Fruit fly (Drosophila melanogaster) whole organism, embryonic: ENCODE results near the gene Naa20A.

Source experiments
- Asciz ChIP-seq: fragments of 200-800 bp; sonication (Bioruptor generic); optimal IDR thresholded peaks from 2 replicates; lab custom pipeline; 2017; ENCODE audit warnings: missing biosample characterization, mild to moderate bottlenecking, missing genetic modification characterization, missing genetic modification reagents
- CG10274 ChIP-seq: fragments of 200-800 bp; sonication (Bioruptor generic); optimal IDR thresholded peaks from 3 replicates; lab custom pipeline; 2017; ENCODE audit warnings: missing biosample characterization, mild to moderate bottlenecking, missing genetic modification characterization
- CG10654 ChIP-seq: fragments of 200-800 bp; sonication (Bioruptor generic); optimal IDR thresholded peaks from 2 replicates; lab custom pipeline; 2016; ENCODE audit warnings: missing biosample characterization, missing genetic modification characterization
- CG10979 ChIP-seq: fragments of 200-800 bp; sonication (Bioruptor generic); optimal IDR thresholded peaks from 2 replicates; lab custom pipeline; 2018; ENCODE audit warnings: missing biosample characterization, mild to moderate bottlenecking, missing genetic modification characterization, moderate library complexity
- CG11723 ChIP-seq: fragments of 200-800 bp; sonication (Bioruptor generic); optimal IDR thresholded peaks from 2 replicates; lab custom pipeline; 2017; ENCODE audit warnings: missing biosample characterization, mild to moderate bottlenecking, missing genetic modification characterization
- CG12071 ChIP-seq: fragments of 200-800 bp; sonication (Bioruptor generic); optimal IDR thresholded peaks from 3 replicates; lab custom pipeline; 2018; ENCODE audit warnings: missing biosample characterization, mild to moderate bottlenecking, missing genetic modification characterization
- CG12155 ChIP-seq: fragments of 200-800 bp; sonication (Bioruptor generic); optimal IDR thresholded peaks from 3 replicates; lab custom pipeline; 2016; ENCODE audit warnings: missing biosample characterization, missing genetic modification characterization
- CG12744 ChIP-seq: fragments of 200-800 bp; sonication (Bioruptor generic); optimal IDR thresholded peaks from 2 replicates; lab custom pipeline; 2016; ENCODE audit warnings: missing biosample characterization, missing genetic modification characterization
- CG13287 ChIP-seq: fragments of 200-800 bp; sonication (Bioruptor generic); IDR thresholded peaks from 2 replicates; pipeline ENCODE4 v1.3.6; 2022; ENCODE audit warnings: missing biosample characterization, missing genetic modification characterization; ENCODE audit not compliant: partially characterized antibody
- CG13424 ChIP-seq: fragments of 200-800 bp; sonication (Bioruptor generic); optimal IDR thresholded peaks from 2 replicates; lab custom pipeline; 2019; ENCODE audit warnings: missing biosample characterization, mild to moderate bottlenecking, missing genetic modification characterization, moderate library complexity
- CG17385 ChIP-seq: fragments of 200-800 bp; sonication (Bioruptor generic); optimal IDR thresholded peaks from 3 replicates; lab custom pipeline; 2018; ENCODE audit warnings: missing biosample characterization, mild to moderate bottlenecking, missing genetic modification characterization
- CG1832 ChIP-seq: fragments of 200-800 bp; sonication (Bioruptor generic); optimal IDR thresholded peaks from 2 replicates; lab custom pipeline; 2017; ENCODE audit warnings: missing biosample characterization, mild to moderate bottlenecking, missing genetic modification characterization, inconsistent platforms
- CG2116 ChIP-seq: fragments of 200-800 bp; sonication (Bioruptor generic); optimal IDR thresholded peaks from 3 replicates; lab custom pipeline; 2018; ENCODE audit warnings: missing biosample characterization, mild to moderate bottlenecking, missing genetic modification characterization
- CG2889 ChIP-seq: fragments of 200-800 bp; sonication (Bioruptor generic); IDR thresholded peaks from 3 replicates; pipeline ENCODE4 v1.3.6; 2022; ENCODE audit warnings: missing biosample characterization, missing genetic modification characterization
- CG30403 ChIP-seq: fragments of 200-800 bp; sonication (Bioruptor generic); optimal IDR thresholded peaks from 3 replicates; lab custom pipeline; 2016; ENCODE audit warnings: missing biosample characterization, missing genetic modification characterization
- CG32767 ChIP-seq: fragments of 200-800 bp; sonication (Bioruptor generic); IDR thresholded peaks from 2 replicates; pipeline ENCODE4 v1.3.6; 2022; ENCODE audit warnings: missing biosample characterization, missing genetic modification characterization
- CG3407 ChIP-seq: fragments of 200-800 bp; sonication (Bioruptor generic); optimal IDR thresholded peaks from 2 replicates; lab custom pipeline; 2018; ENCODE audit warnings: missing biosample characterization, mild to moderate bottlenecking, missing genetic modification characterization
- CG42726 ChIP-seq: fragments of 200-800 bp; sonication (Bioruptor generic); IDR thresholded peaks from 2 replicates; pipeline ENCODE4 v1.3.6; 2022; ENCODE audit warnings: missing biosample characterization, missing genetic modification characterization; ENCODE audit not compliant: partially characterized antibody
- CG4328 ChIP-seq: fragments of 200-800 bp; sonication (Bioruptor generic); optimal IDR thresholded peaks from 3 replicates; lab custom pipeline; 2017; ENCODE audit warnings: missing biosample characterization, missing genetic modification reagents, missing genetic modification characterization
- CG4707 ChIP-seq: fragments of 200-800 bp; sonication (Bioruptor generic); optimal IDR thresholded peaks from 2 replicates; lab custom pipeline; 2018; ENCODE audit warnings: missing biosample characterization, mild to moderate bottlenecking, missing genetic modification characterization, moderate library complexity
- CG7556 ChIP-seq: fragments of 200-800 bp; sonication (Bioruptor generic); optimal IDR thresholded peaks from 2 replicates; lab custom pipeline; 2017; ENCODE audit warnings: missing biosample characterization, mild to moderate bottlenecking, missing genetic modification characterization
- CG7745 ChIP-seq: fragments of 200-800 bp; sonication (Bioruptor generic); optimal IDR thresholded peaks from 2 replicates; lab custom pipeline; 2018; ENCODE audit warnings: missing biosample characterization, mild to moderate bottlenecking, missing genetic modification characterization, moderate library complexity
- CG7928 ChIP-seq: fragments of 200-800 bp; sonication (Bioruptor generic); optimal IDR thresholded peaks from 2 replicates; lab custom pipeline; 2017; ENCODE audit warnings: missing biosample characterization, mild to moderate bottlenecking, missing genetic modification characterization
- CG7987 ChIP-seq: fragments of 200-800 bp; sonication (Bioruptor generic); optimal IDR thresholded peaks from 2 replicates; lab custom pipeline; 2018; ENCODE audit warnings: missing biosample characterization, mild to moderate bottlenecking, missing genetic modification characterization, moderate library complexity
- Deaf1 ChIP-seq: fragments of 200-800 bp; optimal IDR thresholded peaks from 3 replicates; lab custom pipeline; 2019; ENCODE audit warnings: missing biosample characterization, mild to moderate bottlenecking, missing genetic modification characterization, moderate library complexity
- E2f2 ChIP-seq: fragments of 200-800 bp; sonication (Bioruptor generic); IDR thresholded peaks from 2 replicates; pipeline ENCODE4 v1.3.6; 2022; ENCODE audit warnings: missing biosample characterization, missing genetic modification characterization
- Elba2 ChIP-seq: fragments of 200-800 bp; sonication (Bioruptor generic); optimal IDR thresholded peaks from 3 replicates; lab custom pipeline; 2016; ENCODE audit warnings: missing biosample characterization, missing genetic modification characterization
- Fer1 ChIP-seq: fragments of 200-800 bp; sonication (Bioruptor generic); optimal IDR thresholded peaks from 2 replicates; lab custom pipeline; 2017; ENCODE audit warnings: missing biosample characterization, mild to moderate bottlenecking, missing genetic modification characterization
- Gug ChIP-seq: fragments of 200-800 bp; sonication (Bioruptor generic); IDR thresholded peaks from 4 replicates; pipeline ENCODE4 v1.3.6; 2022; ENCODE audit warnings: missing biosample characterization, missing genetic modification characterization
- HLH4C ChIP-seq: fragments of 200-800 bp; sonication (Bioruptor generic); IDR thresholded peaks from 3 replicates; pipeline ENCODE4 v1.3.6; 2022; ENCODE audit warnings: missing biosample characterization, missing genetic modification characterization; ENCODE audit not compliant: partially characterized antibody
- HmgD ChIP-seq: fragments of 200-800 bp; sonication (Bioruptor generic); optimal IDR thresholded peaks from 3 replicates; lab custom pipeline; 2016; ENCODE audit warnings: missing biosample characterization, missing genetic modification characterization
- HmgZ ChIP-seq: fragments of 200-800 bp; sonication (Bioruptor generic); optimal IDR thresholded peaks from 2 replicates; lab custom pipeline; 2018; ENCODE audit warnings: missing biosample characterization, mild to moderate bottlenecking, missing genetic modification characterization
- NFAT ChIP-seq: fragments of 200-800 bp; sonication (Bioruptor generic); IDR thresholded peaks from 2 replicates; pipeline ENCODE4 v1.3.6; 2022; ENCODE audit warnings: missing biosample characterization, missing genetic modification characterization
- Sox102F ChIP-seq: fragments of 200-800 bp; sonication (Bioruptor generic); optimal IDR thresholded peaks from 2 replicates; lab custom pipeline; 2018; ENCODE audit warnings: missing biosample characterization, mild to moderate bottlenecking, missing genetic modification characterization, moderate library complexity
- ab ChIP-seq: fragments of 200-800 bp; sonication (Bioruptor generic); optimal IDR thresholded peaks from 2 replicates; lab custom pipeline; 2016; ENCODE audit warnings: missing biosample characterization, missing genetic modification characterization
- bab2 ChIP-seq: fragments of 200-800 bp; sonication (Bioruptor generic); optimal IDR thresholded peaks from 2 replicates; lab custom pipeline; 2016; ENCODE audit warnings: missing biosample characterization, missing genetic modification characterization
- bigmax ChIP-seq: fragments of 200-800 bp; sonication (Bioruptor generic); optimal IDR thresholded peaks from 2 replicates; lab custom pipeline; 2018; ENCODE audit warnings: missing biosample characterization, mild to moderate bottlenecking, missing genetic modification characterization
- crol ChIP-seq: fragments of 200-800 bp; sonication (Bioruptor generic); IDR thresholded peaks from 2 replicates; pipeline ENCODE4 v1.3.6; 2022; ENCODE audit warnings: missing biosample characterization, missing genetic modification characterization
- eve ChIP-seq, 2 experiments: fragments of >200 bp; optimal IDR thresholded peaks; 2 replicates each; lab custom pipeline; 2017; ENCODE audit warnings: missing biosample characterization in 2 of 2, missing genetic modification characterization in 2 of 2
- fd64A ChIP-seq: fragments of 200-800 bp; sonication (Bioruptor generic); optimal IDR thresholded peaks from 3 replicates; lab custom pipeline; 2018; ENCODE audit warnings: missing biosample characterization, mild to moderate bottlenecking, missing genetic modification characterization
- gem ChIP-seq: fragments of 200-800 bp; sonication (Bioruptor generic); optimal IDR thresholded peaks from 2 replicates; lab custom pipeline; 2019; ENCODE audit warnings: missing biosample characterization, mild to moderate bottlenecking, missing genetic modification characterization, moderate library complexity
- gfzf ChIP-seq: fragments of 200-800 bp; sonication (Bioruptor generic); optimal IDR thresholded peaks from 2 replicates; lab custom pipeline; 2016; ENCODE audit warnings: missing biosample characterization, mild to moderate bottlenecking, missing genetic modification characterization, moderate library complexity
- gt ChIP-seq: fragments of 200-800 bp; sonication (Bioruptor generic); IDR thresholded peaks from 2 replicates; pipeline ENCODE4 v1.3.6; 2022; ENCODE audit warnings: missing biosample characterization, missing genetic modification characterization
- luna ChIP-seq: fragments of 200-800 bp; sonication (Bioruptor generic); optimal IDR thresholded peaks from 2 replicates; lab custom pipeline; 2016; ENCODE audit warnings: missing biosample characterization, missing genetic modification characterization
- nom ChIP-seq: fragments of 200-800 bp; sonication (Bioruptor generic); optimal IDR thresholded peaks from 2 replicates; lab custom pipeline; 2017; ENCODE audit warnings: missing biosample characterization, missing genetic modification characterization, mild to moderate bottlenecking, moderate library complexity, missing genetic modification reagents
- sob ChIP-seq: fragments of 200-800 bp; sonication (Bioruptor generic); IDR thresholded peaks from 2 replicates; pipeline ENCODE4 v1.3.6; 2022; ENCODE audit warnings: missing biosample characterization, missing genetic modification characterization
- sr ChIP-seq: fragments of 200-800 bp; sonication (Bioruptor generic); IDR thresholded peaks from 3 replicates; pipeline ENCODE4 v1.3.6; 2022; ENCODE audit warnings: missing biosample characterization, missing genetic modification characterization
- ssp ChIP-seq: fragments of 200-800 bp; sonication (Bioruptor generic); IDR thresholded peaks from 2 replicates; pipeline ENCODE4 v1.3.6; 2022; ENCODE audit warnings: missing biosample characterization, missing genetic modification characterization
- tio ChIP-seq: fragments of 200-800 bp; sonication (Bioruptor generic); optimal IDR thresholded peaks from 2 replicates; lab custom pipeline; 2017; ENCODE audit warnings: missing biosample characterization, missing genetic modification characterization, inconsistent platforms
- unpg ChIP-seq: fragments of 200-800 bp; sonication (Bioruptor generic); optimal IDR thresholded peaks from 3 replicates; lab custom pipeline; 2018; ENCODE audit warnings: missing biosample characterization, mild to moderate bottlenecking, missing genetic modification characterization, moderate library complexity

Gene Naa20A

DNA sequence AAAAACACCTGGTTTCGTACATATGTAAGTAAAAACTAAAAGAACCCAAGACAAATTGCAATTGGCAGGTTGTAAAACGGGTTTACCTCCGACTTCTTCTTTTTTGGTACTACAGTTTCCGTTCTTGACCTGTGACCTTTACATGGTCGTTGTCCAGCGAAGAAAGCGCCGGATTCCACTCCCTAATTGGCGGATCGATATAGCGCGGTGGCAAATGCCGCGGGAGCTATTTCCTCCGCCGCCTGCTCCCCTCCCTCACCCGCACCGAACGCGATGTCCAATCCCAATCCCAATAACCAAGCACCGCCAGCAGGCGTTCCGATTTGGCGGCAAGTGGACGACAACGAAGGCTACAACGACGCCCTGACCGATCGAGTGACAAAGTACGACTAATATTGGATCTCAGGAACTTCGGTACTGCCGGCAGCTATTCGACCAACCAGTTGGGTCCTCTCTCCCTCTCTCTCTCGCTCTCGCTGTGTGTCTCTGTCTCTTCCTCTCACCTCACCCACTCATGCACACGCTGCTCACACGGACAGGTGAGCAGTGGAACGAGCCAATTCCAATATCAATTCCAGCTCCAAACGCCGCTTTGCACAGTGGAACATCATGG, 39.8 kb upstream of the Naa20A start (continued):
- TF ChIP-seq nom (peak; percentile 29), CG7928 (GFP tag; lab: Kevin White, UChicago) (no peak), eve (GFP tag; optimal IDR thresholded peaks at IDR 0.05; lab: Kevin White, UChicago) (no peak), CG12071 (no peak), CG32767 (GFP tag; lab: Robert Waterston, UW) (no peak), CG13424 (no peak), HmgD (no peak), CG10979 (tag; lab: Kevin White, UChicago) (no peak), sob (GFP tag; lab: Robert Waterston, UW) (0 out of 2 replicates have a peak, but pooled peaks have one; percentile 33), CG11723 (GFP tag; lab: Kevin White, UChicago) (no peak), bab2 (GFP tag; lab: Kevin White, UChicago) (no peak), CG7745 (tag; lab: Kevin White, UChicago) (no peak), luna (no peak), fd64A (GFP tag; lab: Kevin White, UChicago) (no peak), CG10654 (GFP tag; lab: Kevin White, UChicago) (no peak), HLH4C (GFP tag; lab: Robert Waterston, UW) (no peak), CG2889 (GFP tag; lab: Robert Waterston, UW) (no peak), CG2116 (GFP tag; lab: Kevin White, UChicago) (no peak), Fer1 (GFP tag; lab: Kevin White, UChicago) (no peak), CG12744 (no peak), CG1832 (peak; percentile 69), ssp (GFP tag; lab: Robert Waterston, UW) (no peak), CG42726 (GFP tag; lab: Robert Waterston, UW) (no peak), HmgZ (tag; lab: Kevin White, UChicago) (peak; percentile 3), Elba2 (GFP tag; lab: Kevin White, UChicago) (no peak), Deaf1 (peak; percentile 74), CG7987 (GFP tag; lab: Kevin White, UChicago) (no peak), gem (tag; lab: Kevin White, UChicago) (no peak), crol (GFP tag; lab: Robert Waterston, UW) (peak; percentile 81), unpg (GFP tag; lab: Kevin White, UChicago) (no peak), CG7556 (GFP tag; lab: Kevin White, UChicago) (no peak), CG4707 (GFP tag; lab: Kevin White, UChicago) (no peak), tio (GFP tag; lab: Kevin White, UChicago) (no peak), gfzf (no peak), CG4328 (GFP tag; lab: Kevin White, UChicago) (no peak), CG3407 (GFP tag; lab: Kevin White, UChicago) (no peak), ab (GFP tag; lab: Kevin White, UChicago) (no peak), E2f2 (GFP tag; lab: Robert Waterston, UW) (peak; percentile 27; the same call in 1 of the 2 replicates), CG13287 (GFP tag; lab: Robert Waterston, UW) (peak; percentile 35; the same call in 1 of the 2 replicates), Asciz (GFP tag; lab: Kevin White, UChicago) (no peak), CG30403 (GFP tag; lab: Kevin White, UChicago) (no peak), CG10274 (no peak), sr (GFP tag; lab: Robert Waterston, UW) (no peak), CG12155 (GFP tag; lab: Kevin White, UChicago) (no peak), Sox102F (no peak), CG17385 (GFP tag; lab: Kevin White, UChicago) (no peak), gt (no peak), bigmax (GFP tag; lab: Kevin White, UChicago) (no peak), Gug (GFP tag; lab: Robert Waterston, UW) (no peak), NFAT (GFP tag; lab: Robert Waterston, UW) (peak; percentile 35; the same call in 1 of the 2 replicates)
